Worm (Caenorhabditis elegans): ENCODE results near the gene rps-1.

DNA sequence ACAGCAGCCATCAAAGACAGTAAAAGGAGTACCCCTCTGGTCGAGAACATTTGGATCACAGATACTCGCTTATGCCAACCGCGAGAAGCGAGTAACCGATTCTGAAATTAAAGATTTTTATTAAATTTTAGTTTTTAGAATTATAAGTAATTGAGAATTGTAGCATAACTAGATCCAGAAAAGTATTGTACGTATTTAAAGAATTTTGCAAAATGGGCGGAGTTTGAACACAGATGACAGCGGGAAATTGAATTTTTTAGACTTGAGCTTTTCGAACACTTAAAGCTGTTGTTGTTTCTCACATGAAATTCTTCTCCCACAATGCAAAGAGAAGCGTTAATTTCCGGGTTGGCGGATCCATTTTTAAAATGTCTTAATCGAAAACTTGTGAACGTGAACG is 1.8 kb downstream of the rps-1 start, which contains the start of gene ins-17:
- TF ChIP-seq nhr-28 (tag; optimal IDR thresholded peaks at IDR 0.05) (no peak), daf-12 (tag; optimal IDR thresholded peaks at IDR 0.05) (no peak), unc-39 (tag; optimal IDR thresholded peaks at IDR 0.05) (no peak), snpc-4 (tag; optimal IDR thresholded peaks at IDR 0.05) (no peak), mdl-1 (tag; optimal IDR thresholded peaks at IDR 0.05) (no peak), lin-15B (tag; optimal IDR thresholded peaks at IDR 0.05) (no peak), spr-1 (tag; optimal IDR thresholded peaks at IDR 0.05) (no peak), ceh-82 (tag; optimal IDR thresholded peaks at IDR 0.05) (no peak)

Data from whole organism, L4 larva.